ENCODE assay signal across 5 fruit fly cellular contexts in the genomic region with DNA sequence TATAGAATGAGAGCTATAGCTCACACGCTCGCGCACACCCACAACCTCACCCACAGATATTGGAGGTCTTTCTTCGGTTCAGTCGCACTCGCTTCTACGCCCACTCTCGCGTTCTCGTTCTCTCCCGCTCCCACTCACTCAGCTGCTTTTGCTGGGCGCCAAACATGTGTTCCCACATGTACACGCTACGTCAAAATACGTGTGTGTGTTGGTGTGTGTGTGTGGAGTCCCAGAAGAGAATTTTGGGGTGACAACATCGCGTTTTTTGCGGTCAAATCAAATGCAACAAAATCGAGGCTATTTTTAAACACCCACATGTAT.
TF ChIP-seq lines count a peak whose summit lies in the region.

No protein-coding gene starts in this region.

- TF ChIP-seq CTCF in whole organism, embryonic (GFP tag; optimal IDR thresholded peaks at IDR 0.05; lab: Kevin White, UChicago) = peak; percentile 5

TF ChIP-seq in whole organism, adult, 20 proteins besides CTCF, POLR2A, EP300 and RAD21:
- TF ChIP-seq toe (GFP tag; optimal IDR thresholded peaks at IDR 0.05; lab: Kevin White, UChicago) = no peak
- no peak for TF ChIP-seq CG7045 (GFP tag; optimal IDR thresholded peaks at IDR 0.05; lab: Kevin White, UChicago)
- TF ChIP-seq CG14711 (tag; optimal IDR thresholded peaks at IDR 0.05; lab: Kevin White, UChicago) = no peak
- peak; percentile 62 for TF ChIP-seq kay (GFP tag; lab: Kevin White, UChicago; ENCODE audit: borderline replicate concordance)
- peak; percentile 73 for TF ChIP-seq pad (GFP tag; optimal IDR thresholded peaks at IDR 0.05; lab: Kevin White, UChicago)
- TF ChIP-seq Mnt (GFP tag; optimal IDR thresholded peaks at IDR 0.05; lab: Kevin White, UChicago) = peak; percentile 85
- peak; percentile 95 for TF ChIP-seq cic (GFP tag; optimal IDR thresholded peaks at IDR 0.05; lab: Kevin White, UChicago)
- no peak for TF ChIP-seq tj (GFP tag; optimal IDR thresholded peaks at IDR 0.05; lab: Kevin White, UChicago)
- no peak for TF ChIP-seq CG12768 (GFP tag; optimal IDR thresholded peaks at IDR 0.05; lab: Kevin White, UChicago)
- no peak for TF ChIP-seq CG5204 (GFP tag; optimal IDR thresholded peaks at IDR 0.05; lab: Kevin White, UChicago)
- TF ChIP-seq cnc (optimal IDR thresholded peaks at IDR 0.05; lab: Kevin White, UChicago) = no peak

TF ChIP-seq in whole organism, embryonic, 481 proteins besides CTCF, POLR2A, EP300 and RAD21 (continues in another document):
- TF ChIP-seq CG7839 (tag; optimal IDR thresholded peaks at IDR 0.05; lab: Kevin White, UChicago) (no peak), sob (GFP tag; IDR thresholded peaks at IDR 0.05; lab: Robert Waterston, UW) (no peak), tin (GFP tag; optimal IDR thresholded peaks at IDR 0.05; lab: Kevin White, UChicago) (no peak), CG17328 (GFP tag; IDR thresholded peaks at IDR 0.05; lab: Robert Waterston, UW) (no peak), oc (tag; optimal IDR thresholded peaks at IDR 0.05; lab: Kevin White, UChicago) (no peak), Sox102F (GFP tag; optimal IDR thresholded peaks at IDR 0.05; lab: Kevin White, UChicago) (no peak), unpg (GFP tag; optimal IDR thresholded peaks at IDR 0.05; lab: Kevin White, UChicago) (no peak), CG10462 (GFP tag; optimal IDR thresholded peaks at IDR 0.05; lab: Kevin White, UChicago) (no peak), CG10147 (GFP tag; optimal IDR thresholded peaks at IDR 0.05; lab: Kevin White, UChicago) (no peak), CG7556 (GFP tag; optimal IDR thresholded peaks at IDR 0.05; lab: Kevin White, UChicago) (no peak), fru (optimal IDR thresholded peaks at IDR 0.05; lab: Kevin White, UChicago) (no peak), slp2 (GFP tag; optimal IDR thresholded peaks at IDR 0.05; lab: Kevin White, UChicago) (no peak), fd64A (GFP tag; optimal IDR thresholded peaks at IDR 0.05; lab: Kevin White, UChicago) (no peak), fd96Cb (tag; optimal IDR thresholded peaks at IDR 0.05; lab: Kevin White, UChicago) (no peak), Hr78 (GFP tag; optimal IDR thresholded peaks at IDR 0.05; lab: Kevin White, UChicago) (peak in 1 of 2 experiments; percentile 20), Lhr (GFP tag; optimal IDR thresholded peaks at IDR 0.05; lab: Kevin White, UChicago) (no peak), Dad (GFP tag; optimal IDR thresholded peaks at IDR 0.05; lab: Kevin White, UChicago) (no peak), CG4404 (GFP tag; IDR thresholded peaks at IDR 0.05; lab: Robert Waterston, UW) (no peak), inv (GFP tag; IDR thresholded peaks at IDR 0.05; lab: Robert Waterston, UW; ENCODE audit: partially characterized antibody) (no peak), Atf6 (GFP tag; IDR thresholded peaks at IDR 0.05; lab: Robert Waterston, UW) (no peak), Med (GFP tag; lab: Kevin White, UChicago) (peak; percentile 78)

TF ChIP-seq in whole organism, prepupa, 60 proteins besides CTCF, POLR2A, EP300 and RAD21:
- TF ChIP-seq CG8119 (GFP tag; IDR thresholded peaks at IDR 0.05; lab: Robert Waterston, UW) = no peak
- peak; percentile 33 for TF ChIP-seq CG6854 (GFP tag; optimal IDR thresholded peaks at IDR 0.05; lab: Kevin White, UChicago)
- TF ChIP-seq fkh (GFP tag; optimal IDR thresholded peaks at IDR 0.05; lab: Kevin White, UChicago) = peak; percentile 59
- TF ChIP-seq Eip78C (GFP tag; lab: Kevin White, UChicago) = peak; percentile 51
- TF ChIP-seq OdsH (GFP tag; optimal IDR thresholded peaks at IDR 0.05; lab: Kevin White, UChicago) = no peak
- TF ChIP-seq net (GFP tag; optimal IDR thresholded peaks at IDR 0.05; lab: Kevin White, UChicago) = peak; percentile 33
- peak; percentile 31 for TF ChIP-seq dsx (GFP tag; optimal IDR thresholded peaks at IDR 0.05; lab: Kevin White, UChicago; ENCODE audit: poor library complexity, severe bottlenecking)
- peak; percentile 93 for TF ChIP-seq svp (GFP tag; lab: Kevin White, UChicago)
- peak; percentile 47 for TF ChIP-seq Sox14 (GFP tag; optimal IDR thresholded peaks at IDR 0.05; lab: Kevin White, UChicago)
- peak; percentile 36 for TF ChIP-seq vri (GFP tag; optimal IDR thresholded peaks at IDR 0.05; lab: Kevin White, UChicago)
- TF ChIP-seq CG16779 (tag; optimal IDR thresholded peaks at IDR 0.05; lab: Kevin White, UChicago) = peak; percentile 0
- TF ChIP-seq esn (GFP tag; optimal IDR thresholded peaks at IDR 0.05; lab: Kevin White, UChicago) = no peak
- no peak for TF ChIP-seq CG6276 (GFP tag; optimal IDR thresholded peaks at IDR 0.05; lab: Kevin White, UChicago)
- TF ChIP-seq Lpt (GFP tag; optimal IDR thresholded peaks at IDR 0.05; lab: Kevin White, UChicago) = peak; percentile 18
- peak; percentile 5 to 11 for TF ChIP-seq ss (GFP tag; optimal IDR thresholded peaks at IDR 0.05; lab: Kevin White, UChicago)

TF ChIP-seq in whole organism, pupa, 21 proteins besides CTCF, POLR2A, EP300 and RAD21:
- TF ChIP-seq CG8159 (tag; optimal IDR thresholded peaks at IDR 0.05; lab: Kevin White, UChicago) (no peak), Pif1B (GFP tag; optimal IDR thresholded peaks at IDR 0.05; lab: Kevin White, UChicago) (no peak), gl (tag; optimal IDR thresholded peaks at IDR 0.05; lab: Kevin White, UChicago) (no peak), rn (GFP tag; IDR thresholded peaks at IDR 0.05; lab: Robert Waterston, UW) (no peak), D1 (tag; optimal IDR thresholded peaks at IDR 0.05; lab: Kevin White, UChicago) (no peak), EcR (GFP tag; optimal IDR thresholded peaks at IDR 0.05; lab: Kevin White, UChicago) (peak; percentile 62), CG13204 (GFP tag; optimal IDR thresholded peaks at IDR 0.05; lab: Kevin White, UChicago) (peak; percentile 57), CG14655 (GFP tag; optimal IDR thresholded peaks at IDR 0.05; lab: Kevin White, UChicago) (no peak), CG10348 (GFP tag; IDR thresholded peaks at IDR 0.05; lab: Robert Waterston, UW) (no peak), Ets98B (GFP tag; IDR thresholded peaks at IDR 0.05; lab: Robert Waterston, UW) (no peak)
TF ChIP-seq in whole organism, pupa: peak in this region for 2.

TF ChIP-seq in whole organism, wandering third instar larva, 38 proteins besides CTCF, POLR2A, EP300 and RAD21:
- TF ChIP-seq Jra (GFP tag; optimal IDR thresholded peaks at IDR 0.05; lab: Kevin White, UChicago) (no peak), br (GFP tag; optimal IDR thresholded peaks at IDR 0.05; lab: Kevin White, UChicago) (no peak), CG9705 (GFP tag; optimal IDR thresholded peaks at IDR 0.05; lab: Kevin White, UChicago) (no peak), CrebA (GFP tag; optimal IDR thresholded peaks at IDR 0.05; lab: Kevin White, UChicago; ENCODE audit: borderline replicate concordance) (peak; percentile 31), foxo (GFP tag; optimal IDR thresholded peaks at IDR 0.05; lab: Kevin White, UChicago) (no peak), dl (GFP tag; optimal IDR thresholded peaks at IDR 0.05; lab: Kevin White, UChicago; ENCODE audit: insufficient read depth in 1 of 2, partially characterized antibody in 2 of 2) (peak; percentile 65 to 85), fru (GFP tag; optimal IDR thresholded peaks at IDR 0.05; lab: Kevin White, UChicago) (no peak), dmrt93B (GFP tag; optimal IDR thresholded peaks at IDR 0.05; lab: Kevin White, UChicago) (no peak), Myc (optimal IDR thresholded peaks at IDR 0.05; lab: Kevin White, UChicago) (no peak), Hr83 (GFP tag; optimal IDR thresholded peaks at IDR 0.05; lab: Kevin White, UChicago; ENCODE audit: poor library complexity, severe bottlenecking) (peak; percentile 52), OdsH (GFP tag; optimal IDR thresholded peaks at IDR 0.05; lab: Kevin White, UChicago) (no peak), Dif (GFP tag; optimal IDR thresholded peaks at IDR 0.05; lab: Kevin White, UChicago; ENCODE audit: partially characterized antibody) (peak; percentile 89), sage (GFP tag; optimal IDR thresholded peaks at IDR 0.05; lab: Kevin White, UChicago) (no peak), Vsx2 (GFP tag; optimal IDR thresholded peaks at IDR 0.05; lab: Kevin White, UChicago; ENCODE audit: partially characterized antibody) (no peak), psq (GFP tag; optimal IDR thresholded peaks at IDR 0.05; lab: Kevin White, UChicago) (no peak), pan (optimal IDR thresholded peaks at IDR 0.05; lab: Kevin White, UChicago) (no peak), ey (GFP tag; optimal IDR thresholded peaks at IDR 0.05; lab: Kevin White, UChicago) (no peak), Mio (GFP tag; optimal IDR thresholded peaks at IDR 0.05; lab: Kevin White, UChicago) (no peak), GATAd (GFP tag; optimal IDR thresholded peaks at IDR 0.05; lab: Kevin White, UChicago) (no peak), CG32264 (GFP tag; optimal IDR thresholded peaks at IDR 0.05; lab: Kevin White, UChicago) (no peak), HLH106 (tag; optimal IDR thresholded peaks at IDR 0.05; lab: Kevin White, UChicago) (no peak), sv (GFP tag; optimal IDR thresholded peaks at IDR 0.05; lab: Kevin White, UChicago) (no peak), dsf (GFP tag; optimal IDR thresholded peaks at IDR 0.05; lab: Kevin White, UChicago; ENCODE audit: borderline replicate concordance) (no peak), Sp1 (GFP tag; optimal IDR thresholded peaks at IDR 0.05; lab: Kevin White, UChicago) (no peak), Hnf4 (GFP tag; optimal IDR thresholded peaks at IDR 0.05; lab: Kevin White, UChicago) (no peak), woc (GFP tag; optimal IDR thresholded peaks at IDR 0.05; lab: Kevin White, UChicago) (no peak), Rel (GFP tag; optimal IDR thresholded peaks at IDR 0.05; lab: Kevin White, UChicago) (no peak), Rel (tag; optimal IDR thresholded peaks at IDR 0.05; lab: Kevin White, UChicago) (peak; percentile 81), Dfd (GFP tag; optimal IDR thresholded peaks at IDR 0.05; lab: Kevin White, UChicago) (no peak), usp (GFP tag; optimal IDR thresholded peaks at IDR 0.05; lab: Kevin White, UChicago) (no peak), h (GFP tag; optimal IDR thresholded peaks at IDR 0.05; lab: Kevin White, UChicago) (no peak)
TF ChIP-seq in whole organism, wandering third instar larva: peak in this region for 5.
